Fruit fly (Drosophila melanogaster) whole organism, embryonic: ENCODE measurements around the gene Dap160.
A peak's percentile ranks its signal among the peaks of the same experiment; 100 is the strongest.

Experiments used
- Adf1 ChIP-seq: fragments of 200-800 bp; sonication (Bioruptor generic); IDR thresholded peaks from 2 replicates; pipeline ENCODE4 v1.3.6; 2022; ENCODE audit warnings: missing biosample characterization, missing genetic modification characterization
- CG1024 ChIP-seq: fragments of 200-800 bp; sonication (Bioruptor generic); IDR thresholded peaks from 2 replicates; pipeline ENCODE4 v1.3.6; 2022; ENCODE audit warnings: missing biosample characterization, missing genetic modification characterization
- CG12104 ChIP-seq: fragments of 200-800 bp; sonication (Bioruptor generic); optimal IDR thresholded peaks from 3 replicates; lab custom pipeline; 2016; ENCODE audit warnings: missing biosample characterization, missing genetic modification characterization
- CG12155 ChIP-seq: fragments of 200-800 bp; sonication (Bioruptor generic); optimal IDR thresholded peaks from 3 replicates; lab custom pipeline; 2016; ENCODE audit warnings: missing biosample characterization, missing genetic modification characterization
- CG12942 ChIP-seq: fragments of 200-800 bp; sonication (Bioruptor generic); optimal IDR thresholded peaks from 3 replicates; lab custom pipeline; 2016; ENCODE audit warnings: missing biosample characterization, missing genetic modification characterization
- CG15601 ChIP-seq: fragments of 200-800 bp; sonication (Bioruptor generic); optimal IDR thresholded peaks from 3 replicates; lab custom pipeline; 2019; ENCODE audit warnings: missing biosample characterization, mild to moderate bottlenecking, missing genetic modification characterization, moderate library complexity
- CG1647 ChIP-seq: fragments of 200-800 bp; sonication (Bioruptor generic); optimal IDR thresholded peaks from 3 replicates; lab custom pipeline; 2016; ENCODE audit warnings: missing biosample characterization, missing genetic modification characterization
- CG2120 ChIP-seq: fragments of 200-800 bp; sonication (Bioruptor generic); optimal IDR thresholded peaks from 3 replicates; lab custom pipeline; 2016; ENCODE audit warnings: missing biosample characterization, missing genetic modification characterization
- CG2202 ChIP-seq: fragments of 200-800 bp; sonication (Bioruptor generic); optimal IDR thresholded peaks from 2 replicates; lab custom pipeline; 2018; ENCODE audit warnings: missing biosample characterization, mild to moderate bottlenecking, missing genetic modification characterization
- CG32772 ChIP-seq: fragments of 200-800 bp; sonication (Bioruptor generic); IDR thresholded peaks from 2 replicates; pipeline ENCODE4 v1.3.6; 2022; ENCODE audit warnings: missing biosample characterization, missing genetic modification characterization
- CG42726 ChIP-seq: fragments of 200-800 bp; sonication (Bioruptor generic); IDR thresholded peaks from 2 replicates; pipeline ENCODE4 v1.3.6; 2022; ENCODE audit warnings: missing biosample characterization, missing genetic modification characterization; ENCODE audit not compliant: partially characterized antibody
- CG4730 ChIP-seq: fragments of 200-800 bp; sonication (Bioruptor generic); IDR thresholded peaks from 2 replicates; pipeline ENCODE4 v1.3.6; 2022; ENCODE audit warnings: missing biosample characterization, missing genetic modification characterization
- CG4820 ChIP-seq: fragments of 200-800 bp; sonication (Bioruptor generic); optimal IDR thresholded peaks from 3 replicates; lab custom pipeline; 2016; ENCODE audit warnings: missing biosample characterization, missing genetic modification characterization
- CG6791 ChIP-seq: fragments of 200-800 bp; sonication (Bioruptor generic); IDR thresholded peaks from 3 replicates; pipeline ENCODE4 v1.3.6; 2022; ENCODE audit warnings: missing biosample characterization, missing genetic modification characterization; ENCODE audit not compliant: partially characterized antibody
- CG7928 ChIP-seq: fragments of 200-800 bp; sonication (Bioruptor generic); optimal IDR thresholded peaks from 2 replicates; lab custom pipeline; 2017; ENCODE audit warnings: missing biosample characterization, mild to moderate bottlenecking, missing genetic modification characterization
- CG8478 ChIP-seq: fragments of >200 bp; optimal IDR thresholded peaks from 2 replicates; lab custom pipeline; 2018
- CG9727 ChIP-seq: fragments of 200-800 bp; sonication (Bioruptor generic); optimal IDR thresholded peaks from 3 replicates; lab custom pipeline; 2017; ENCODE audit warnings: missing biosample characterization, mild to moderate bottlenecking, missing genetic modification characterization
- Ets97D ChIP-seq: fragments of 200-800 bp; sonication (Bioruptor generic); optimal IDR thresholded peaks from 3 replicates; lab custom pipeline; 2016; ENCODE audit warnings: missing biosample characterization, missing genetic modification characterization
- Lim3 ChIP-seq: fragments of 200-800 bp; sonication (Bioruptor generic); IDR thresholded peaks from 2 replicates; pipeline ENCODE4 v1.3.6; 2022; ENCODE audit warnings: missing biosample characterization, missing genetic modification characterization
- NK7.1 ChIP-seq: fragments of 200-800 bp; sonication (Bioruptor generic); optimal IDR thresholded peaks from 3 replicates; lab custom pipeline; 2016; ENCODE audit warnings: missing biosample characterization, missing genetic modification characterization
- Nf-YC ChIP-seq: fragments of 200-800 bp; optimal IDR thresholded peaks from 3 replicates; lab custom pipeline; 2019; ENCODE audit warnings: missing biosample characterization, mild to moderate bottlenecking, missing genetic modification characterization, moderate library complexity
- Oli ChIP-seq: fragments of 200-800 bp; sonication (Bioruptor generic); optimal IDR thresholded peaks from 2 replicates; lab custom pipeline; 2018; ENCODE audit warnings: missing biosample characterization, mild to moderate bottlenecking, missing genetic modification characterization, moderate library complexity
- Sox102F ChIP-seq: fragments of 200-800 bp; sonication (Bioruptor generic); optimal IDR thresholded peaks from 2 replicates; lab custom pipeline; 2018; ENCODE audit warnings: missing biosample characterization, mild to moderate bottlenecking, missing genetic modification characterization, moderate library complexity
- al ChIP-seq: fragments of 200-800 bp; sonication (Bioruptor generic); IDR thresholded peaks from 2 replicates; pipeline ENCODE4 v1.3.6; 2022; ENCODE audit warnings: missing biosample characterization, missing genetic modification characterization
- amos ChIP-seq: fragments of 200-800 bp; sonication (Bioruptor generic); IDR thresholded peaks from 2 replicates; pipeline ENCODE4 v1.3.6; 2022; ENCODE audit warnings: missing biosample characterization, missing genetic modification characterization; ENCODE audit not compliant: partially characterized antibody
- bcd ChIP-seq: fragments of 200-800 bp; sonication (Bioruptor generic); optimal IDR thresholded peaks from 2 replicates; lab custom pipeline; 2017; ENCODE audit warnings: missing biosample characterization, mild to moderate bottlenecking, missing genetic modification characterization
- cad ChIP-seq: fragments of >200 bp; optimal IDR thresholded peaks from 2 replicates; lab custom pipeline; 2017; ENCODE audit warnings: missing biosample characterization, missing genetic modification characterization
- cg ChIP-seq: fragments of 200-800 bp; sonication (Bioruptor generic); optimal IDR thresholded peaks from 3 replicates; lab custom pipeline; 2019; ENCODE audit warnings: missing biosample characterization, mild to moderate bottlenecking, missing genetic modification characterization, moderate library complexity
- chm ChIP-seq: fragments of 200-800 bp; sonication (Bioruptor generic); IDR thresholded peaks from 2 replicates; pipeline ENCODE4 v1.3.6; 2022; ENCODE audit warnings: missing biosample characterization, missing genetic modification characterization
- chn ChIP-seq: fragments of 200-800 bp; sonication (Bioruptor generic); optimal IDR thresholded peaks from 2 replicates; lab custom pipeline; 2016; ENCODE audit warnings: missing biosample characterization, missing genetic modification characterization
- corto ChIP-seq: fragments of 200-800 bp; sonication (Bioruptor generic); optimal IDR thresholded peaks from 2 replicates; lab custom pipeline; 2016; ENCODE audit warnings: missing biosample characterization, mild to moderate bottlenecking, missing genetic modification characterization, moderate library complexity
- emc ChIP-seq: fragments of 200-800 bp; sonication (Bioruptor generic); optimal IDR thresholded peaks from 2 replicates; lab custom pipeline; 2016; ENCODE audit warnings: missing biosample characterization, missing genetic modification characterization
- hbn ChIP-seq: fragments of 200-800 bp; sonication (Bioruptor generic); IDR thresholded peaks from 2 replicates; pipeline ENCODE4 v1.3.6; 2022; ENCODE audit warnings: missing biosample characterization, missing genetic modification characterization; ENCODE audit not compliant: partially characterized antibody
- ind ChIP-seq: fragments of 200-800 bp; sonication (Bioruptor generic); optimal IDR thresholded peaks from 3 replicates; lab custom pipeline; 2016; ENCODE audit warnings: missing biosample characterization, missing genetic modification characterization
- kay ChIP-seq: fragments of 200-800 bp; sonication (Bioruptor generic); optimal IDR thresholded peaks from 2 replicates; lab custom pipeline; 2016; ENCODE audit warnings: missing biosample characterization, missing genetic modification characterization
- kni ChIP-seq: fragments of 200-800 bp; sonication (Bioruptor generic); optimal IDR thresholded peaks from 3 replicates; lab custom pipeline; 2017; ENCODE audit warnings: mild to moderate bottlenecking, missing biosample characterization, missing genetic modification reagents, missing genetic modification characterization
- lab ChIP-seq: fragments of 200-800 bp; sonication (Bioruptor generic); optimal IDR thresholded peaks from 3 replicates; lab custom pipeline; 2017; ENCODE audit warnings: missing biosample characterization, missing genetic modification characterization, mild to moderate bottlenecking, moderate library complexity, missing genetic modification reagents
- lilli ChIP-seq: fragments of 200-800 bp; sonication (Bioruptor generic); optimal IDR thresholded peaks from 3 replicates; lab custom pipeline; 2016; ENCODE audit warnings: missing biosample characterization, missing genetic modification characterization
- lola ChIP-seq, 3 experiments: fragments of >200 bp in 2 of 3; fragments of 200-800 bp in 1 of 3; sonication (Bioruptor generic) in 1 of 3; optimal IDR thresholded peaks; 2 replicates each; lab custom pipeline; 2017 to 2019; ENCODE audit warnings: missing biosample characterization in 3 of 3, missing genetic modification characterization in 3 of 3, mild to moderate bottlenecking in 1 of 3, moderate library complexity in 1 of 3
- odd ChIP-seq: fragments of 200-800 bp; sonication (Bioruptor generic); optimal IDR thresholded peaks from 2 replicates; lab custom pipeline; 2017; ENCODE audit warnings: missing biosample characterization, mild to moderate bottlenecking, missing genetic modification characterization
- onecut ChIP-seq: fragments of 200-800 bp; sonication (Bioruptor generic); IDR thresholded peaks from 2 replicates; pipeline ENCODE4 v1.3.6; 2022; ENCODE audit warnings: missing biosample characterization, missing genetic modification characterization
- org-1 ChIP-seq: fragments of 200-800 bp; sonication (Bioruptor generic); optimal IDR thresholded peaks from 2 replicates; lab custom pipeline; 2017; ENCODE audit warnings: missing biosample characterization, missing genetic modification characterization
- pum ChIP-seq: fragments of 200-800 bp; sonication (Bioruptor generic); optimal IDR thresholded peaks from 2 replicates; lab custom pipeline; 2016; ENCODE audit warnings: missing biosample characterization, missing genetic modification characterization
- salm ChIP-seq: fragments of 200-800 bp; sonication (Bioruptor generic); optimal IDR thresholded peaks from 2 replicates; lab custom pipeline; 2018; ENCODE audit warnings: missing biosample characterization, mild to moderate bottlenecking, missing genetic modification characterization
- sens ChIP-seq: fragments of 200-800 bp; sonication (Bioruptor generic); peaks from one replicate; lab custom pipeline; 2016; ENCODE audit warnings: missing biosample characterization, missing genetic modification characterization
- slp2 ChIP-seq: fragments of 200-800 bp; sonication (Bioruptor generic); optimal IDR thresholded peaks from 2 replicates; lab custom pipeline; 2016; ENCODE audit warnings: missing biosample characterization, missing genetic modification characterization
- sob ChIP-seq: fragments of 200-800 bp; sonication (Bioruptor generic); IDR thresholded peaks from 2 replicates; pipeline ENCODE4 v1.3.6; 2022; ENCODE audit warnings: missing biosample characterization, missing genetic modification characterization
- ssp ChIP-seq: fragments of 200-800 bp; sonication (Bioruptor generic); IDR thresholded peaks from 2 replicates; pipeline ENCODE4 v1.3.6; 2022; ENCODE audit warnings: missing biosample characterization, missing genetic modification characterization
- stwl ChIP-seq: fragments of 200-800 bp; sonication (Bioruptor generic); optimal IDR thresholded peaks from 3 replicates; lab custom pipeline; 2018; ENCODE audit warnings: missing biosample characterization, mild to moderate bottlenecking, missing genetic modification characterization, moderate library complexity
- zen ChIP-seq: fragments of 200-800 bp; sonication (Bioruptor generic); optimal IDR thresholded peaks from 3 replicates; lab custom pipeline; 2018; ENCODE audit warnings: missing biosample characterization, mild to moderate bottlenecking, missing genetic modification characterization, moderate library complexity

Dap160 gene

DNA sequence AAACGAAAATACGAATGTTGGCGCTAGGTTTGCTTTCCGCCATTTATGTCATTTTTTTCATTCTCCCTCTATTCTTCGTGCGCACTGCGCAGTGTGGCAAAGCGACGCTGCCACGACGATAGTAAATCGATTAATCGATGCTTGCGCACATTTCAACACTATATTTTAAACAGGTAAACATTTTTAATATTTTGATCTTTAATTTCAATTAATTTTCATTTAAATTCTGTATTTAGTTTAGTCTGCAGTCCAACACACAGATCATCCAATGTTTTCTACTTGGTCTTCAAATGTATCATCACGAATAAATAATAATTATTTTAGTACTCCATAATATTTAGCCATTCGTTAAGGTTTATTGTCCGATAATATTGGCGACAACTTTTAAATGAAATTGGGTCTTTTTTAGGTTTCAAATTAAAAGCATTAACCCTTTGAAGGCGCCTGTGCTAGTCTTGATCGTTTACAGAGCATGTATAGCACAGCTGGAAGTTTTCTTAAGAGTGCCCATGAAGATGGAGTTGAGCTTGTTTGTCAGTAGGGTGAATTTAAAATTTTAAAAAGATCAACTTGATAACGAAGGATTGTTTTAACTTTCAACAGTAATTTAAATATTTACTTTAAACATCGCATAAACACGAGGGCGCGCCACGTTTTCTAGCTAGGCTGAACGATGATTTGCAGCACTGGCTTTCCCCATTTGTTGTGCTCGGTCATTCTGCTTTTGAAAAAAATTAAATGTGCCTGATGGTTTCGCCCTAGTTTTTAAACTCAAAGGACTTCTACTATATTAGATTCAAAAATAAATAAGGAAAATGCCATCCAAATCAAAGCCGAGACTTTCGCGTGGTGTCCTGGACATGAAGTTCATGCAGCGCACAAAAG, 14.3 kb upstream of the Dap160 start, which contains the start of the genes Mpp6 and E2f2 (continued):
- no peak for TF ChIP-seq Sox102F (GFP tag; lab: Kevin White, UChicago)
- peak; percentile 28 for TF ChIP-seq bcd
- peak; percentile 19 for TF ChIP-seq CG9727 (GFP tag; lab: Kevin White, UChicago)
- peak; percentile 61 for TF ChIP-seq CG2120
- TF ChIP-seq chm, result no peak
- TF ChIP-seq CG8478 (lab: Kevin White, UChicago), result no peak
- TF ChIP-seq CG32772 (GFP tag; lab: Robert Waterston, UW), result peak; percentile 61
- no peak for TF ChIP-seq Oli
- TF ChIP-seq odd (GFP tag; lab: Kevin White, UChicago), result no peak
- TF ChIP-seq kay (GFP tag; lab: Kevin White, UChicago), result no peak
- no peak for TF ChIP-seq cad (GFP tag; lab: Kevin White, UChicago)
- peak; percentile 70 for TF ChIP-seq sens (GFP tag; lab: Kevin White, UChicago)
- TF ChIP-seq org-1 (GFP tag; lab: Kevin White, UChicago), result no peak
- TF ChIP-seq cg (GFP tag; lab: Kevin White, UChicago), result no peak
- no peak for TF ChIP-seq CG4730 (GFP tag; lab: Robert Waterston, UW)
- peak; percentile 93 for TF ChIP-seq CG42726
- peak; percentile 87 for TF ChIP-seq hbn (GFP tag; lab: Robert Waterston, UW)
- peak; percentile 95 for TF ChIP-seq amos (GFP tag; lab: Robert Waterston, UW)
- TF ChIP-seq stwl, result peak; percentile 46
- TF ChIP-seq CG1024, result no peak
- TF ChIP-seq emc (GFP tag; lab: Kevin White, UChicago), result peak; percentile 9
- TF ChIP-seq onecut (GFP tag; lab: Robert Waterston, UW), result peak; percentile 50
- TF ChIP-seq CG1647 (GFP tag; lab: Kevin White, UChicago), result no peak
- peak; percentile 2 for TF ChIP-seq ind (GFP tag; lab: Kevin White, UChicago)
- no peak for TF ChIP-seq CG7928 (GFP tag; lab: Kevin White, UChicago)
- no peak for TF ChIP-seq lab (GFP tag; lab: Kevin White, UChicago)
- TF ChIP-seq CG6791 (GFP tag; lab: Robert Waterston, UW), result peak; percentile 89
- TF ChIP-seq Ets97D, result peak; percentile 58
- TF ChIP-seq CG12942 (GFP tag; lab: Kevin White, UChicago), result peak; percentile 6
- no peak for TF ChIP-seq Lim3
- TF ChIP-seq CG12155, result peak; percentile 5
- TF ChIP-seq sob (GFP tag; lab: Robert Waterston, UW), result peak; percentile 86
- TF ChIP-seq CG12104 (GFP tag; lab: Kevin White, UChicago), result peak; percentile 15
- TF ChIP-seq CG2202 (tag; lab: Kevin White, UChicago), result no peak
- no peak for TF ChIP-seq zen
- no peak for TF ChIP-seq lola (GFP tag; optimal IDR thresholded peaks at IDR 0.05; lab: Kevin White, UChicago)
- no peak for TF ChIP-seq corto
- no peak for TF ChIP-seq ssp (GFP tag; lab: Robert Waterston, UW)
- TF ChIP-seq al (GFP tag; lab: Robert Waterston, UW), result peak; percentile 29; the same call in 1 of the 2 replicates
- peak; percentile 0 for TF ChIP-seq slp2 (GFP tag; lab: Kevin White, UChicago)
- no peak for TF ChIP-seq NK7.1
- peak; percentile 9 for TF ChIP-seq lilli (GFP tag; lab: Kevin White, UChicago)
- no peak for TF ChIP-seq Nf-YC
- no peak for TF ChIP-seq CG4820 (GFP tag; lab: Kevin White, UChicago)
- no peak for TF ChIP-seq CG15601 (tag; lab: Kevin White, UChicago)
- no peak for TF ChIP-seq salm (tag; lab: Kevin White, UChicago)
- TF ChIP-seq pum (GFP tag; lab: Kevin White, UChicago), result peak; percentile 52
- no peak for TF ChIP-seq chn (GFP tag; lab: Kevin White, UChicago)
- peak; percentile 23; the same call in 1 of the 2 replicates for TF ChIP-seq Adf1 (GFP tag; lab: Robert Waterston, UW)
- no peak for TF ChIP-seq kni (GFP tag; lab: Kevin White, UChicago)
